Fruit fly (Drosophila melanogaster) whole organism, embryonic: ENCODE results near the gene CG33120.

ENCODE experiments used
- CG15479 ChIP-seq: fragments of 200-800 bp; sonication (Bioruptor generic); optimal IDR thresholded peaks from 3 replicates; lab custom pipeline; 2019; ENCODE audit warnings: missing biosample characterization, mild to moderate bottlenecking, missing genetic modification characterization, moderate library complexity
- CG32532 ChIP-seq: fragments of 200-800 bp; sonication (Bioruptor generic); IDR thresholded peaks from 2 replicates; pipeline ENCODE4 v1.3.6; 2022; ENCODE audit warnings: missing biosample characterization, missing genetic modification characterization
- Doc3 ChIP-seq: fragments of 200-800 bp; sonication (Bioruptor generic); IDR thresholded peaks from 3 replicates; pipeline ENCODE4 v1.3.6; 2022; ENCODE audit warnings: missing biosample characterization, missing genetic modification characterization; ENCODE audit not compliant: partially characterized antibody
- mld ChIP-seq: fragments of 200-800 bp; sonication (Bioruptor generic); IDR thresholded peaks from 3 replicates; pipeline ENCODE4 v1.3.6; 2022; ENCODE audit warnings: missing biosample characterization, missing genetic modification characterization; ENCODE audit not compliant: partially characterized antibody

DNA sequence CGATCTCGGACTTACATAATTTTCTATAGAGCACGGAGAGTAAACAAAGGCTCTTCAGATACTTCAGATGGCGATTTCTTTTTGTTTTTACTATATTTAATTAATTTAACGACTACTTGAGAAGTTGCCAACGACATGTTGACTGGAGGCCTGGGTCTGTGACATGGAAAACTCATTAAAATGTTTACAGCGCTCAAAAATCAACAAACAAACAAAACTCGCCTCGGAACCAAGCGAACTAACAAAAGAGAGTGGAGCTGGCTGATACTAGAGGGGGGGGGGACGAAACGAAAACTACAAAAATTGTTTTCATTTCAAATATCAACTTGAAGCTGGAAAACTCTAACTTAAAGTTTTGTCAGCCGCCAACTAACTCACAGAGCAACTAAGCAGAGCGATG is 34.1 kb upstream of the CG33120 start:
- TF ChIP-seq CG15479 (GFP tag; lab: Kevin White, UChicago) (no peak), mld (GFP tag; lab: Robert Waterston, UW) (no peak), Doc3 (GFP tag; lab: Robert Waterston, UW) (no peak), CG32532 (GFP tag; lab: Robert Waterston, UW) (no peak)
